Fruit fly (Drosophila melanogaster): ENCODE measurements around the gene pkm.
A peak's percentile ranks its signal among the peaks of the same experiment; 100 is the strongest.

The pkm gene

dm6 chrX:11559728-11560724 is 23.9 kb downstream of the pkm start:
- TF ChIP-seq fru (GFP tag; optimal IDR thresholded peaks at IDR 0.05) (peak; percentile 72), N (GFP tag; optimal IDR thresholded peaks at IDR 0.05) (no peak), ey (GFP tag; optimal IDR thresholded peaks at IDR 0.05) (peak; percentile 63), h (GFP tag; optimal IDR thresholded peaks at IDR 0.05) (peak; percentile 78), psq (GFP tag; optimal IDR thresholded peaks at IDR 0.05) (peak; percentile 79), brk (GFP tag; optimal IDR thresholded peaks at IDR 0.05) (no peak), br (GFP tag; optimal IDR thresholded peaks at IDR 0.05) (peak; percentile 53), sv (GFP tag; optimal IDR thresholded peaks at IDR 0.05) (peak; percentile 54), OdsH (GFP tag; optimal IDR thresholded peaks at IDR 0.05) (peak; percentile 81), Hr78 (GFP tag; optimal IDR thresholded peaks at IDR 0.05) (no peak), CG32264 (GFP tag; optimal IDR thresholded peaks at IDR 0.05) (no peak), CG9705 (GFP tag; optimal IDR thresholded peaks at IDR 0.05) (peak; percentile 45), HLH106 (tag; optimal IDR thresholded peaks at IDR 0.05) (peak; percentile 85), tai (GFP tag; optimal IDR thresholded peaks at IDR 0.05) (no peak), sage (GFP tag; optimal IDR thresholded peaks at IDR 0.05) (no peak), dmrt93B (GFP tag; optimal IDR thresholded peaks at IDR 0.05) (peak; percentile 61), Sp1 (GFP tag; optimal IDR thresholded peaks at IDR 0.05) (peak; percentile 89), foxo (GFP tag; optimal IDR thresholded peaks at IDR 0.05) (peak in 1 of 2 experiments; percentile 85), rgr (GFP tag; optimal IDR thresholded peaks at IDR 0.05) (peak; percentile 84)

dm6 chrX:11558389-11558908 is 25.5 kb downstream of the pkm start, which contains the start of gene CG1572:
Gene CG1572, minus strand, starts transcription at chrX:11558654.
- TF ChIP-seq jim (GFP tag; optimal IDR thresholded peaks at IDR 0.05) (no peak), br (GFP tag; optimal IDR thresholded peaks at IDR 0.05) (peak; percentile 10), Hr83 (GFP tag; optimal IDR thresholded peaks at IDR 0.05; ENCODE audit: poor library complexity, severe bottlenecking) (peak; percentile 8), Rel (GFP tag; optimal IDR thresholded peaks at IDR 0.05) (no peak), Rel (tag; optimal IDR thresholded peaks at IDR 0.05) (peak; percentile 37), Hnf4 (GFP tag; optimal IDR thresholded peaks at IDR 0.05) (peak; percentile 19), CG9705 (GFP tag; optimal IDR thresholded peaks at IDR 0.05) (no peak), sage (GFP tag; optimal IDR thresholded peaks at IDR 0.05) (no peak), foxo (GFP tag; optimal IDR thresholded peaks at IDR 0.05) (peak in 1 of 2 experiments; percentile 31), Mio (GFP tag; optimal IDR thresholded peaks at IDR 0.05) (no peak), pan (optimal IDR thresholded peaks at IDR 0.05) (peak; percentile 55), Sp1 (GFP tag; optimal IDR thresholded peaks at IDR 0.05) (no peak), h (GFP tag; optimal IDR thresholded peaks at IDR 0.05) (peak; percentile 49), rgr (GFP tag; optimal IDR thresholded peaks at IDR 0.05) (peak; percentile 48), woc (GFP tag; optimal IDR thresholded peaks at IDR 0.05) (peak; percentile 57), CG32264 (GFP tag; optimal IDR thresholded peaks at IDR 0.05) (no peak), Hr78 (GFP tag; optimal IDR thresholded peaks at IDR 0.05) (no peak), fru (GFP tag; optimal IDR thresholded peaks at IDR 0.05) (peak; percentile 25), psq (GFP tag; optimal IDR thresholded peaks at IDR 0.05) (peak; percentile 11), ey (GFP tag; optimal IDR thresholded peaks at IDR 0.05) (no peak)

DNA sequence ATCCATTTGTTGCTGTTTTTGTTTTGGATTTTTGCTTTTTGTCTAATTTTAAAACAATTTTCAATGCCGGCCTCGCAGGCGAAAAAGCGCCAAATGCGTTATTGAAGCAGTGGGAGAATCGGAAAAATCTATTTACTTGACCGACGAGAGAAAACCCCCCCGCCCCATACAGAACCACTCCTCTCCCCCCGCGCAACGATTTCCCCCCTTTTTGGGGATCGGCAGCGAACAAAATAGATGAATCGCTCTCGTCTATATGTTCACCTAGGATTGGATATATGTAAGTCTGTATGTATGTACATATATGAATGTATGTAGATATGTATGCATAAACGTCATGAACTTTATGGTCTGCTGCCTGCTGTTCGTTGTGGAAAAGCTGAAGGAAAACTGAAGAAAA is 27.2 kb downstream of the pkm start:
- no peak for TF ChIP-seq Myc (optimal IDR thresholded peaks at IDR 0.05)

dm6 chrX:11555070-11555469 is 28.9 kb downstream of the pkm start:
- peak; percentile 44 for TF ChIP-seq Hnf4 (GFP tag; optimal IDR thresholded peaks at IDR 0.05)
- no peak for TF ChIP-seq OdsH (GFP tag; optimal IDR thresholded peaks at IDR 0.05)
- TF ChIP-seq Vsx2 (GFP tag; optimal IDR thresholded peaks at IDR 0.05; ENCODE audit: partially characterized antibody): no peak
- TF ChIP-seq brk (GFP tag; optimal IDR thresholded peaks at IDR 0.05): peak; percentile 18
- no peak for TF ChIP-seq Hr78 (GFP tag; optimal IDR thresholded peaks at IDR 0.05)

dm6 chrX:11550078-11550477 is 33.9 kb downstream of the pkm start:
- no peak for TF ChIP-seq Dif (GFP tag; optimal IDR thresholded peaks at IDR 0.05; ENCODE audit: partially characterized antibody)
- no peak for TF ChIP-seq lola (GFP tag; optimal IDR thresholded peaks at IDR 0.05)
- no peak for TF ChIP-seq pan (optimal IDR thresholded peaks at IDR 0.05)
- TF ChIP-seq Abd-B (GFP tag; optimal IDR thresholded peaks at IDR 0.05): no peak
- no peak for TF ChIP-seq jim (GFP tag; optimal IDR thresholded peaks at IDR 0.05)
- TF ChIP-seq CG9705 (GFP tag; optimal IDR thresholded peaks at IDR 0.05): no peak
- TF ChIP-seq dmrt93B (GFP tag; optimal IDR thresholded peaks at IDR 0.05): no peak
- peak; percentile 73 for TF ChIP-seq rgr (GFP tag; optimal IDR thresholded peaks at IDR 0.05)
- peak; percentile 48 for TF ChIP-seq HLH106 (tag; optimal IDR thresholded peaks at IDR 0.05)
- no peak for TF ChIP-seq sage (GFP tag; optimal IDR thresholded peaks at IDR 0.05)
- TF ChIP-seq Hr78 (GFP tag; optimal IDR thresholded peaks at IDR 0.05): no peak
- peak; percentile 20 for TF ChIP-seq Hnf4 (GFP tag; optimal IDR thresholded peaks at IDR 0.05)
- no peak for TF ChIP-seq dsf (GFP tag; optimal IDR thresholded peaks at IDR 0.05; ENCODE audit: borderline replicate concordance)
- no peak for TF ChIP-seq Myc (optimal IDR thresholded peaks at IDR 0.05)
- peak; percentile 25 for TF ChIP-seq psq (GFP tag; optimal IDR thresholded peaks at IDR 0.05)
- TF ChIP-seq Sp1 (GFP tag; optimal IDR thresholded peaks at IDR 0.05): peak; percentile 30
- no peak for TF ChIP-seq usp (GFP tag; optimal IDR thresholded peaks at IDR 0.05)
- TF ChIP-seq OdsH (GFP tag; optimal IDR thresholded peaks at IDR 0.05): peak; percentile 27
- TF ChIP-seq tai (GFP tag; optimal IDR thresholded peaks at IDR 0.05): no peak
- TF ChIP-seq h (GFP tag; optimal IDR thresholded peaks at IDR 0.05): peak; percentile 66
- no peak for TF ChIP-seq dl (GFP tag; optimal IDR thresholded peaks at IDR 0.05; ENCODE audit: insufficient read depth in 1 of 2, partially characterized antibody in 2 of 2)
- TF ChIP-seq CrebA (GFP tag; optimal IDR thresholded peaks at IDR 0.05; ENCODE audit: borderline replicate concordance): no peak
- no peak for TF ChIP-seq Vsx2 (GFP tag; optimal IDR thresholded peaks at IDR 0.05; ENCODE audit: partially characterized antibody)
